Fruit fly (Drosophila melanogaster) whole organism, embryonic: ENCODE data around the gene tai.

Source experiments
- Blimp-1 ChIP-seq: fragments of 200-800 bp; sonication (Bioruptor generic); optimal IDR thresholded peaks from 3 replicates; lab custom pipeline; 2018; ENCODE audit warnings: missing biosample characterization, missing genetic modification characterization, mild to moderate bottlenecking, moderate library complexity, missing genetic modification reagents
- CG10431 ChIP-seq: fragments of 200-800 bp; sonication (Bioruptor generic); optimal IDR thresholded peaks from 3 replicates; lab custom pipeline; 2018; ENCODE audit warnings: missing biosample characterization, mild to moderate bottlenecking, missing genetic modification characterization
- CG11093 ChIP-seq: fragments of 200-800 bp; sonication (Bioruptor generic); IDR thresholded peaks from 3 replicates; pipeline ENCODE4 v1.3.6; 2022; ENCODE audit warnings: missing biosample characterization, missing genetic modification characterization
- CG14710 ChIP-seq: fragments of 200-800 bp; sonication (Bioruptor generic); optimal IDR thresholded peaks from 3 replicates; lab custom pipeline; 2019; ENCODE audit warnings: missing biosample characterization, mild to moderate bottlenecking, missing genetic modification characterization, moderate library complexity
- CG15011 ChIP-seq: fragments of 200-800 bp; sonication (Bioruptor generic); optimal IDR thresholded peaks from 3 replicates; lab custom pipeline; 2018; ENCODE audit warnings: missing biosample characterization, mild to moderate bottlenecking, missing genetic modification characterization
- CG15601 ChIP-seq: fragments of 200-800 bp; sonication (Bioruptor generic); optimal IDR thresholded peaks from 3 replicates; lab custom pipeline; 2019; ENCODE audit warnings: missing biosample characterization, mild to moderate bottlenecking, missing genetic modification characterization, moderate library complexity
- CG17186 ChIP-seq: fragments of 200-800 bp; sonication (Bioruptor generic); optimal IDR thresholded peaks from 3 replicates; lab custom pipeline; 2017; ENCODE audit warnings: missing biosample characterization, missing genetic modification reagents, missing genetic modification characterization
- CG17829 ChIP-seq: fragments of 200-800 bp; optimal IDR thresholded peaks from 2 replicates; lab custom pipeline; 2019; ENCODE audit warnings: missing biosample characterization, mild to moderate bottlenecking, missing genetic modification characterization, moderate library complexity
- CG18599 ChIP-seq: fragments of 200-800 bp; sonication (Bioruptor generic); optimal IDR thresholded peaks from 3 replicates; lab custom pipeline; 2017; ENCODE audit warnings: missing biosample characterization, missing genetic modification characterization, mild to moderate bottlenecking, moderate library complexity, missing genetic modification reagents
- CG18764 ChIP-seq: fragments of 200-800 bp; sonication (Bioruptor generic); optimal IDR thresholded peaks from 3 replicates; lab custom pipeline; 2016; ENCODE audit warnings: missing biosample characterization, missing genetic modification characterization
- CG2120 ChIP-seq: fragments of 200-800 bp; sonication (Bioruptor generic); optimal IDR thresholded peaks from 3 replicates; lab custom pipeline; 2016; ENCODE audit warnings: missing biosample characterization, missing genetic modification characterization
- CG2129 ChIP-seq: fragments of 200-800 bp; sonication (Bioruptor generic); IDR thresholded peaks from 2 replicates; pipeline ENCODE4 v1.3.6; 2022; ENCODE audit warnings: missing biosample characterization, missing genetic modification characterization; ENCODE audit not compliant: partially characterized antibody
- CG2202 ChIP-seq: fragments of 200-800 bp; sonication (Bioruptor generic); optimal IDR thresholded peaks from 2 replicates; lab custom pipeline; 2018; ENCODE audit warnings: missing biosample characterization, mild to moderate bottlenecking, missing genetic modification characterization
- CG6813 ChIP-seq: fragments of 200-800 bp; sonication (Bioruptor generic); optimal IDR thresholded peaks from 2 replicates; lab custom pipeline; 2017; ENCODE audit warnings: missing biosample characterization, missing genetic modification characterization, mild to moderate bottlenecking, moderate library complexity, missing genetic modification reagents
- CG8290 ChIP-seq, 3 experiments: fragments of 200-800 bp; sonication (Bioruptor generic); optimal IDR thresholded peaks; 2 replicates each; lab custom pipeline; 2016 to 2019; ENCODE audit warnings: missing biosample characterization in 3 of 3, missing genetic modification characterization in 3 of 3, mild to moderate bottlenecking in 2 of 3, moderate library complexity in 1 of 3
- CG8388 ChIP-seq: fragments of 200-800 bp; sonication (Bioruptor generic); optimal IDR thresholded peaks from 2 replicates; lab custom pipeline; 2019; ENCODE audit warnings: missing biosample characterization, mild to moderate bottlenecking, missing genetic modification characterization, moderate library complexity
- CG8478 ChIP-seq: fragments of >200 bp; optimal IDR thresholded peaks from 2 replicates; lab custom pipeline; 2018
- Ets65A ChIP-seq: fragments of 200-800 bp; sonication (Bioruptor generic); peaks from one replicate; lab custom pipeline; 2016; ENCODE audit warnings: missing biosample characterization, missing genetic modification characterization
- Gug ChIP-seq: fragments of 200-800 bp; sonication (Bioruptor generic); IDR thresholded peaks from 4 replicates; pipeline ENCODE4 v1.3.6; 2022; ENCODE audit warnings: missing biosample characterization, missing genetic modification characterization
- HLHmδ ChIP-seq: fragments of 200-800 bp; sonication (Bioruptor generic); optimal IDR thresholded peaks from 2 replicates; lab custom pipeline; 2018; ENCODE audit warnings: missing biosample characterization, mild to moderate bottlenecking, missing genetic modification characterization, moderate library complexity
- Lhr ChIP-seq: fragments of 200-800 bp; sonication (Bioruptor generic); optimal IDR thresholded peaks from 3 replicates; lab custom pipeline; 2017; ENCODE audit warnings: mild to moderate bottlenecking, missing biosample characterization, missing genetic modification reagents, missing genetic modification characterization
- NK7.1 ChIP-seq: fragments of 200-800 bp; sonication (Bioruptor generic); optimal IDR thresholded peaks from 3 replicates; lab custom pipeline; 2016; ENCODE audit warnings: missing biosample characterization, missing genetic modification characterization
- NfI ChIP-seq: fragments of 200-800 bp; sonication (Bioruptor generic); optimal IDR thresholded peaks from 3 replicates; lab custom pipeline; 2018; ENCODE audit warnings: missing biosample characterization, mild to moderate bottlenecking, missing genetic modification characterization, moderate library complexity
- Oli ChIP-seq: fragments of 200-800 bp; sonication (Bioruptor generic); optimal IDR thresholded peaks from 2 replicates; lab custom pipeline; 2018; ENCODE audit warnings: missing biosample characterization, mild to moderate bottlenecking, missing genetic modification characterization, moderate library complexity
- Pdp1 ChIP-seq, 2 experiments: fragments of 200-800 bp; sonication (Bioruptor generic); optimal IDR thresholded peaks; 3 replicates each; lab custom pipeline; 2016; ENCODE audit warnings: missing biosample characterization in 2 of 2, missing genetic modification characterization in 2 of 2, mild to moderate bottlenecking in 1 of 2, moderate library complexity in 1 of 2
- Sox102F ChIP-seq: fragments of 200-800 bp; sonication (Bioruptor generic); optimal IDR thresholded peaks from 2 replicates; lab custom pipeline; 2018; ENCODE audit warnings: missing biosample characterization, mild to moderate bottlenecking, missing genetic modification characterization, moderate library complexity
- Spps ChIP-seq: fragments of 200-800 bp; sonication (Bioruptor generic); optimal IDR thresholded peaks from 2 replicates; lab custom pipeline; 2018; ENCODE audit warnings: missing biosample characterization, mild to moderate bottlenecking, missing genetic modification characterization
- Sry-β ChIP-seq: fragments of 200-800 bp; sonication (Bioruptor generic); optimal IDR thresholded peaks from 2 replicates; lab custom pipeline; 2018; ENCODE audit warnings: missing biosample characterization, mild to moderate bottlenecking, missing genetic modification characterization, moderate library complexity
- Xrp1 ChIP-seq: fragments of 200-800 bp; sonication (Bioruptor generic); IDR thresholded peaks from 2 replicates; pipeline ENCODE4 v1.3.6; 2022; ENCODE audit warnings: missing biosample characterization, missing genetic modification characterization
- corto ChIP-seq: fragments of 200-800 bp; sonication (Bioruptor generic); optimal IDR thresholded peaks from 2 replicates; lab custom pipeline; 2016; ENCODE audit warnings: missing biosample characterization, mild to moderate bottlenecking, missing genetic modification characterization, moderate library complexity
- dmrt99B ChIP-seq: fragments of 200-800 bp; sonication (Bioruptor generic); optimal IDR thresholded peaks from 2 replicates; lab custom pipeline; 2018; ENCODE audit warnings: missing biosample characterization, mild to moderate bottlenecking, missing genetic modification characterization, moderate library complexity
- gsb-n ChIP-seq: fragments of 200-800 bp; sonication (Bioruptor generic); optimal IDR thresholded peaks from 3 replicates; lab custom pipeline; 2018; ENCODE audit warnings: missing biosample characterization, mild to moderate bottlenecking, missing genetic modification characterization
- hbn ChIP-seq: fragments of 200-800 bp; sonication (Bioruptor generic); IDR thresholded peaks from 2 replicates; pipeline ENCODE4 v1.3.6; 2022; ENCODE audit warnings: missing biosample characterization, missing genetic modification characterization; ENCODE audit not compliant: partially characterized antibody
- jumu ChIP-seq: fragments of 200-800 bp; sonication (Bioruptor generic); optimal IDR thresholded peaks from 3 replicates; lab custom pipeline; 2016; ENCODE audit warnings: missing biosample characterization, missing genetic modification characterization
- kah ChIP-seq: fragments of 200-800 bp; sonication (Bioruptor generic); optimal IDR thresholded peaks from 2 replicates; lab custom pipeline; 2018; ENCODE audit warnings: missing biosample characterization, mild to moderate bottlenecking, missing genetic modification characterization
- kni ChIP-seq: fragments of 200-800 bp; sonication (Bioruptor generic); optimal IDR thresholded peaks from 3 replicates; lab custom pipeline; 2017; ENCODE audit warnings: mild to moderate bottlenecking, missing biosample characterization, missing genetic modification reagents, missing genetic modification characterization
- lbe ChIP-seq: fragments of 200-800 bp; sonication (Bioruptor generic); optimal IDR thresholded peaks from 2 replicates; lab custom pipeline; 2016; ENCODE audit warnings: missing biosample characterization, mild to moderate bottlenecking, missing genetic modification characterization
- mld ChIP-seq: fragments of 200-800 bp; sonication (Bioruptor generic); IDR thresholded peaks from 3 replicates; pipeline ENCODE4 v1.3.6; 2022; ENCODE audit warnings: missing biosample characterization, missing genetic modification characterization; ENCODE audit not compliant: partially characterized antibody
- oc ChIP-seq: fragments of 200-800 bp; sonication (Bioruptor generic); optimal IDR thresholded peaks from 2 replicates; lab custom pipeline; 2018; ENCODE audit warnings: missing biosample characterization, mild to moderate bottlenecking, missing genetic modification characterization, moderate library complexity
- repo ChIP-seq: fragments of 200-800 bp; sonication (Bioruptor generic); optimal IDR thresholded peaks from 2 replicates; lab custom pipeline; 2016; ENCODE audit warnings: missing biosample characterization, missing genetic modification characterization
- slp2 ChIP-seq: fragments of 200-800 bp; sonication (Bioruptor generic); optimal IDR thresholded peaks from 2 replicates; lab custom pipeline; 2016; ENCODE audit warnings: missing biosample characterization, missing genetic modification characterization
- sr ChIP-seq: fragments of 200-800 bp; sonication (Bioruptor generic); IDR thresholded peaks from 3 replicates; pipeline ENCODE4 v1.3.6; 2022; ENCODE audit warnings: missing biosample characterization, missing genetic modification characterization
- tin ChIP-seq: fragments of 200-800 bp; sonication (Bioruptor generic); optimal IDR thresholded peaks from 3 replicates; lab custom pipeline; 2016; ENCODE audit warnings: missing biosample characterization, missing genetic modification characterization
- trem ChIP-seq: fragments of 200-800 bp; optimal IDR thresholded peaks from 3 replicates; lab custom pipeline; 2019; ENCODE audit warnings: missing biosample characterization, mild to moderate bottlenecking, missing genetic modification characterization, moderate library complexity
- wdn ChIP-seq: fragments of 200-800 bp; sonication (Bioruptor generic); IDR thresholded peaks from 2 replicates; pipeline ENCODE4 v1.3.6; 2022; ENCODE audit warnings: missing biosample characterization, missing genetic modification characterization

The tai gene

DNA sequence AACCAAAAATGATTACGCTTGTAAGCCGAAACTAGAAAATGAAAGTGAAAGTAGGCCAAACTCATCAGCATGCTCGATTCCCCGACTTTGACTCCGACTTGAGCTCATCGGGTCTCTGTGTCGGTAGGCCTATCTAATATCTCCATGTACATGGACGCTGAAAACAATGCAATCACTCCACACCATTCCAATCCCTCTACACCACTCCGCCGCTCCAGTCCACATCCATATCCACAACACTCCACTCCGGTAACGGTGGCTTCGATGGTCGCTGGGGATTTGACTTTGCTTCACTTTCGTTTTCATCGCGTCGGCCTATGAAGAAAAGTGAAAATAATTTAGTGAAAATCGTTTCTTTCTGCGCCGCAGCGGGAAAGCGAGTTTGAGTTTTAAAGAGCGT is 27.1 kb downstream of the tai start (continued):
- TF ChIP-seq slp2 (GFP tag; lab: Kevin White, UChicago) (no peak), kah (no peak), NK7.1 (GFP tag; lab: Kevin White, UChicago) (no peak), mld (no peak), trem (tag; lab: Kevin White, UChicago) (peak; percentile 19), repo (GFP tag; lab: Kevin White, UChicago) (no peak), CG18764 (no peak), CG15601 (tag; lab: Kevin White, UChicago) (peak; percentile 48), CG10431 (GFP tag; lab: Kevin White, UChicago) (peak; percentile 80), CG14710 (tag; lab: Kevin White, UChicago) (peak; percentile 21), NfI (no peak), tin (GFP tag; lab: Kevin White, UChicago) (no peak), CG2202 (tag; lab: Kevin White, UChicago) (no peak), CG17829 (tag; lab: Kevin White, UChicago) (no peak), kni (peak; percentile 87), Sry-β (GFP tag; lab: Kevin White, UChicago) (peak; percentile 8), oc (tag; lab: Kevin White, UChicago) (peak; percentile 85), lbe (GFP tag; lab: Kevin White, UChicago) (no peak), HLHmδ (peak; percentile 77), CG11093 (GFP tag; lab: Robert Waterston, UW) (no peak), CG17186 (GFP tag; lab: Kevin White, UChicago) (no peak), Spps (tag; lab: Kevin White, UChicago) (peak; percentile 43), CG6813 (GFP tag; lab: Kevin White, UChicago) (no peak), gsb-n (tag; lab: Kevin White, UChicago) (peak; percentile 69), Blimp-1 (GFP tag; lab: Kevin White, UChicago) (peak; percentile 100), CG8290 (GFP tag; optimal IDR thresholded peaks at IDR 0.05; lab: Kevin White, UChicago) (no peak), CG8290 (tag; optimal IDR thresholded peaks at IDR 0.05; lab: Kevin White, UChicago) (peak in 1 of 2 experiments; percentile 21)
- TF ChIP-seq, all 482 proteins: peak for 36

DNA sequence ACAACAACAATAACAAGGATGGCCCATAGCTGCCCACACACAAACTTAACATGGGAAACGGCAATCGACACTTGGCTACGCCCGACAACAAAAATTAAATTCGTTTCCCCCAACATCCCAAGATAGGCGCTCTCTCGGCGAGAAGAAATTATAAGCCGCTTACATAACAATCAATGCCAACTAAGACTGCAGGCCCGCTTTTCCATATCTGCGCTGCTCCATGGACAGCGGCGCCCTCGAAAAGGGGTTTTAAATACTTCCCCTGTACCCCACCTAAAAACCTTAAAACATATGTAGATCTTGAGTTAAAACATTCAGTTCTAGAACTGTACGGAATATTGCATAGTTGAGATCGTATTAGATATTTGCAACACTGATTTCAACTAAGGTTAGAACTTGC is 28.1 kb downstream of the tai start:
- TF ChIP-seq hbn (GFP tag; lab: Robert Waterston, UW), result no peak
- TF ChIP-seq Pdp1 (GFP tag; optimal IDR thresholded peaks at IDR 0.05; lab: Kevin White, UChicago), result peak in 1 of 2 experiments; percentile 69
- TF ChIP-seq Oli, result peak; percentile 26
- peak; percentile 27 for TF ChIP-seq dmrt99B
- TF ChIP-seq Gug, result no peak
- no peak for TF ChIP-seq wdn (GFP tag; lab: Robert Waterston, UW)
- TF ChIP-seq CG2129, result no peak
- TF ChIP-seq CG8478 (lab: Kevin White, UChicago), result no peak
- TF ChIP-seq CG8388 (GFP tag; lab: Kevin White, UChicago), result no peak
- peak; percentile 28 for TF ChIP-seq oc (tag; lab: Kevin White, UChicago)
- TF ChIP-seq Xrp1, result 0 out of 2 replicates have a peak, but pooled peaks have one; percentile 6
- peak; percentile 45 for TF ChIP-seq Sox102F (GFP tag; lab: Kevin White, UChicago)
- 0 out of 3 replicates have a peak, but pooled peaks have one; percentile 38 for TF ChIP-seq sr (GFP tag; lab: Robert Waterston, UW)
- no peak for TF ChIP-seq CG15011
- TF ChIP-seq corto (GFP tag; lab: Kevin White, UChicago), result no peak
- TF ChIP-seq CG2120 (GFP tag; lab: Kevin White, UChicago), result peak; percentile 36
- peak; percentile 17 for TF ChIP-seq CG18599
- peak; percentile 61 for TF ChIP-seq Ets65A
- TF ChIP-seq Lhr (GFP tag; lab: Kevin White, UChicago), result no peak
- no peak for TF ChIP-seq jumu
